Worm (Caenorhabditis elegans) whole organism, L4/young adult: Measurements from ENCODE around the gene srb-13.

Experiments
- W03F9.2 ChIP-seq: fragments of 150-350 bp; optimal IDR thresholded peaks from 2 replicates; lab custom pipeline; 2014; ENCODE audit warnings: missing biosample characterization, missing genetic modification characterization
- dao-5 ChIP-seq: sonication (generic microtip); optimal IDR thresholded peaks from 2 replicates; lab custom pipeline; 2016; ENCODE audit warnings: missing genotype, missing genetic modification characterization, moderate library complexity, missing compliant biosample characterization
- him-1 ChIP-seq: sonication (generic microtip); optimal IDR thresholded peaks from 2 replicates; lab custom pipeline; 2016; ENCODE audit warnings: missing genotype, missing genetic modification reagents, missing genetic modification characterization, missing compliant biosample characterization

ce11 chrII:5136296-5136767 lies 21.1 kb downstream of the srb-13 start, which contains the start of gene F58A6.2:
- no peak for TF ChIP-seq W03F9.2
- no peak for TF ChIP-seq him-1 (tag; lab: Kevin White, UChicago)
- no peak for TF ChIP-seq dao-5 (tag; lab: Kevin White, UChicago)
